Fruit fly (Drosophila melanogaster): Measurements from ENCODE around the gene Ref1.
A peak's percentile ranks its signal among the peaks of the same experiment; 100 is the strongest.

The Ref1 gene

DNA sequence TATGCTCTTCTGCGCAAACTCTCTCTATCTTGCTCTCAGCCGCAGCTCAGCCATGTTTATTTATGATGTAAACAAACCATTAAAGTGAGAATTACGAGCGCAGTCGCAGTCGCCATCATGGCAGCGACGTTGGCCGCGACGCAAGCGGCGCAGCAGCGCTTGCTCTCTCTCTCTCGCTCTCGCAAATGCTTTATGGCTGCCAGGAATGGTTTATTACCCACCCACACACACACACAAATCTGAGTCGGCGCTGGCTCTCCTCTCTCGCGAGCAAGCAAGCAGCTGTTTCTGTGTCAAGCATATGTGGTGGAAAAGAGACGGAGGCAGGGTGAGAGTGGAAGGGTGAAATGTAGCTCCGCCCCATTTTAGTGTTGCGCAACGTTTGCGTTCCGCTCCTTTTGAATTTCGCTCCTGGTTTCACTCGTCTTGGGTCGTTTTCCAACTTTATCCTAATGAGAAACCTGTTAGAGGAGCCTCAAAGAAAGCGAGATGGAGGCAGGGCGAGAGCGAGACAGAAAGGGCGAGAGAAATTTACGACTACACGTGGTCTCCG, 42.9 kb downstream of the Ref1 start (continued):
- TF ChIP-seq tup (GFP tag; optimal IDR thresholded peaks at IDR 0.05) (no peak), Hsf (GFP tag; optimal IDR thresholded peaks at IDR 0.05) (no peak), hb (GFP tag; IDR thresholded peaks at IDR 0.05; ENCODE audit: partially characterized antibody) (no peak), E2f1 (GFP tag; IDR thresholded peaks at IDR 0.05) (no peak), CG12299 (tag; optimal IDR thresholded peaks at IDR 0.05) (no peak), tap (tag; optimal IDR thresholded peaks at IDR 0.05) (no peak), ham (GFP tag; IDR thresholded peaks at IDR 0.05) (no peak), en (GFP tag; optimal IDR thresholded peaks at IDR 0.05) (no peak), tin (GFP tag; optimal IDR thresholded peaks at IDR 0.05) (peak; percentile 31), HLH4C (GFP tag; IDR thresholded peaks at IDR 0.05; ENCODE audit: partially characterized antibody) (peak; percentile 30; the same call in 1 of the 3 replicates), CTCF (GFP tag; optimal IDR thresholded peaks at IDR 0.05) (no peak), Doc3 (GFP tag; IDR thresholded peaks at IDR 0.05; ENCODE audit: partially characterized antibody) (no peak), CG6272 (GFP tag; IDR thresholded peaks at IDR 0.05) (no peak), Hr39 (optimal IDR thresholded peaks at IDR 0.05) (no peak), CG3995 (GFP tag; optimal IDR thresholded peaks at IDR 0.05) (no peak), ro (GFP tag; IDR thresholded peaks at IDR 0.05) (no peak), btn (GFP tag; optimal IDR thresholded peaks at IDR 0.05) (no peak), CG18764 (GFP tag; optimal IDR thresholded peaks at IDR 0.05) (no peak), CG11398 (GFP tag; optimal IDR thresholded peaks at IDR 0.05) (no peak), Bgb (GFP tag; IDR thresholded peaks at IDR 0.05; ENCODE audit: partially characterized antibody) (0 out of 2 replicates have a peak, but pooled peaks have one; percentile 22), chif (GFP tag; optimal IDR thresholded peaks at IDR 0.05) (no peak), eve (GFP tag; optimal IDR thresholded peaks at IDR 0.05) (no peak), CG9727 (GFP tag; optimal IDR thresholded peaks at IDR 0.05) (peak; percentile 10), CG9876 (GFP tag; optimal IDR thresholded peaks at IDR 0.05) (no peak), ab (GFP tag; optimal IDR thresholded peaks at IDR 0.05) (no peak), ap (GFP tag; IDR thresholded peaks at IDR 0.05) (no peak), CG7839 (tag; optimal IDR thresholded peaks at IDR 0.05) (no peak), CG34224 (GFP tag; IDR thresholded peaks at IDR 0.05; ENCODE audit: partially characterized antibody) (peak; percentile 41; the same call in 2 of the 3 replicates), slp2 (GFP tag; optimal IDR thresholded peaks at IDR 0.05) (peak; percentile 27), Stat92E (GFP tag; optimal IDR thresholded peaks at IDR 0.05) (peak in 1 of 3 experiments; percentile 17), Trl (optimal IDR thresholded peaks at IDR 0.05) (peak; percentile 87 to 91), Trl (GFP tag; optimal IDR thresholded peaks at IDR 0.05) (peak; percentile 46), CG2202 (tag; optimal IDR thresholded peaks at IDR 0.05) (peak; percentile 0), zfh1 (GFP tag; IDR thresholded peaks at IDR 0.05) (0 out of 3 replicates have a peak, but pooled peaks have one; percentile 4), CG12659 (GFP tag; optimal IDR thresholded peaks at IDR 0.05) (no peak), tio (GFP tag; optimal IDR thresholded peaks at IDR 0.05) (no peak), zen (tag; optimal IDR thresholded peaks at IDR 0.05) (peak; percentile 82), hbn (GFP tag; IDR thresholded peaks at IDR 0.05; ENCODE audit: partially characterized antibody) (no peak), CG33213 (GFP tag; optimal IDR thresholded peaks at IDR 0.05) (no peak), CG31388 (GFP tag; optimal IDR thresholded peaks at IDR 0.05) (no peak), Dip2 (GFP tag; IDR thresholded peaks at IDR 0.05) (no peak), CG1832 (GFP tag; optimal IDR thresholded peaks at IDR 0.05) (peak; percentile 95), her (GFP tag; optimal IDR thresholded peaks at IDR 0.05) (no peak), CG7556 (GFP tag; optimal IDR thresholded peaks at IDR 0.05) (no peak), crp (GFP tag; optimal IDR thresholded peaks at IDR 0.05) (peak in 1 of 2 experiments; percentile 70), B-H2 (GFP tag; optimal IDR thresholded peaks at IDR 0.05) (peak; percentile 34), Hey (tag; optimal IDR thresholded peaks at IDR 0.05) (peak; percentile 13), maf-S (GFP tag; optimal IDR thresholded peaks at IDR 0.05) (no peak), kni (GFP tag; optimal IDR thresholded peaks at IDR 0.05) (peak; percentile 91), zf30C (GFP tag; optimal IDR thresholded peaks at IDR 0.05) (no peak), lilli (GFP tag; optimal IDR thresholded peaks at IDR 0.05) (peak; percentile 18)

Measured in whole organism, embryonic.